Fruit fly (Drosophila melanogaster) whole organism, embryonic: ENCODE data around the gene Obp19d.
A peak's percentile ranks its signal among the peaks of the same experiment; 100 is the strongest.

Experiments
- Adf1 ChIP-seq: fragments of 200-800 bp; sonication (Bioruptor generic); IDR thresholded peaks from 2 replicates; pipeline ENCODE4 v1.3.6; 2022; ENCODE audit warnings: missing biosample characterization, missing genetic modification characterization
- Aef1 ChIP-seq: fragments of 200-800 bp; sonication (Bioruptor generic); IDR thresholded peaks from 3 replicates; pipeline ENCODE4 v1.3.6; 2022; ENCODE audit warnings: missing biosample characterization, missing genetic modification characterization
- CG10565 ChIP-seq: fragments of 200-800 bp; sonication (Bioruptor generic); optimal IDR thresholded peaks from 3 replicates; lab custom pipeline; 2016; ENCODE audit warnings: missing biosample characterization, mild to moderate bottlenecking, missing genetic modification characterization
- CG12155 ChIP-seq: fragments of 200-800 bp; sonication (Bioruptor generic); optimal IDR thresholded peaks from 3 replicates; lab custom pipeline; 2016; ENCODE audit warnings: missing biosample characterization, missing genetic modification characterization
- CG14014 ChIP-seq: fragments of 200-800 bp; sonication (Bioruptor generic); IDR thresholded peaks from 2 replicates; pipeline ENCODE4 v1.3.6; 2022; ENCODE audit warnings: missing biosample characterization, missing genetic modification characterization
- CG14441 ChIP-seq: fragments of 200-800 bp; sonication (Bioruptor generic); IDR thresholded peaks from 2 replicates; pipeline ENCODE4 v1.3.6; 2022; ENCODE audit warnings: missing biosample characterization, missing genetic modification characterization
- CG16815 ChIP-seq: fragments of 200-800 bp; sonication (Bioruptor generic); optimal IDR thresholded peaks from 3 replicates; lab custom pipeline; 2017; ENCODE audit warnings: missing biosample characterization, mild to moderate bottlenecking, missing genetic modification characterization
- CG17385 ChIP-seq: fragments of 200-800 bp; sonication (Bioruptor generic); optimal IDR thresholded peaks from 3 replicates; lab custom pipeline; 2018; ENCODE audit warnings: missing biosample characterization, mild to moderate bottlenecking, missing genetic modification characterization
- CG1792 ChIP-seq: fragments of 200-800 bp; sonication (Bioruptor generic); optimal IDR thresholded peaks from 2 replicates; lab custom pipeline; 2016; ENCODE audit warnings: missing biosample characterization, missing genetic modification characterization
- CG2116 ChIP-seq: fragments of 200-800 bp; sonication (Bioruptor generic); optimal IDR thresholded peaks from 3 replicates; lab custom pipeline; 2018; ENCODE audit warnings: missing biosample characterization, mild to moderate bottlenecking, missing genetic modification characterization
- CG2875 ChIP-seq: fragments of 200-800 bp; sonication (Bioruptor generic); optimal IDR thresholded peaks from 2 replicates; lab custom pipeline; 2017; ENCODE audit warnings: missing biosample characterization, mild to moderate bottlenecking, missing genetic modification characterization, missing genetic modification reagents
- CG4328 ChIP-seq: fragments of 200-800 bp; sonication (Bioruptor generic); optimal IDR thresholded peaks from 3 replicates; lab custom pipeline; 2017; ENCODE audit warnings: missing biosample characterization, missing genetic modification reagents, missing genetic modification characterization
- CG4404 ChIP-seq: fragments of 200-800 bp; sonication (Bioruptor generic); IDR thresholded peaks from 2 replicates; pipeline ENCODE4 v1.3.6; 2022; ENCODE audit warnings: missing biosample characterization, missing genetic modification characterization
- CG4424 ChIP-seq: fragments of 200-800 bp; sonication (Bioruptor generic); optimal IDR thresholded peaks from 3 replicates; lab custom pipeline; 2016; ENCODE audit warnings: missing biosample characterization, missing genetic modification characterization
- CG6175 ChIP-seq: fragments of 200-800 bp; sonication (Bioruptor generic); IDR thresholded peaks from 3 replicates; pipeline ENCODE4 v1.3.6; 2022; ENCODE audit warnings: missing biosample characterization, missing genetic modification characterization
- CG7839 ChIP-seq: fragments of 200-800 bp; sonication (Bioruptor generic); optimal IDR thresholded peaks from 3 replicates; lab custom pipeline; 2018; ENCODE audit warnings: missing biosample characterization, mild to moderate bottlenecking, missing genetic modification characterization, moderate library complexity
- CG7987 ChIP-seq: fragments of 200-800 bp; sonication (Bioruptor generic); optimal IDR thresholded peaks from 2 replicates; lab custom pipeline; 2018; ENCODE audit warnings: missing biosample characterization, mild to moderate bottlenecking, missing genetic modification characterization, moderate library complexity
- CG8388 ChIP-seq: fragments of 200-800 bp; sonication (Bioruptor generic); optimal IDR thresholded peaks from 2 replicates; lab custom pipeline; 2019; ENCODE audit warnings: missing biosample characterization, mild to moderate bottlenecking, missing genetic modification characterization, moderate library complexity
- CG8924 ChIP-seq: fragments of 200-800 bp; optimal IDR thresholded peaks from 3 replicates; lab custom pipeline; 2019; ENCODE audit warnings: missing biosample characterization, mild to moderate bottlenecking, missing genetic modification characterization, moderate library complexity
- CG9876 ChIP-seq: fragments of 200-800 bp; sonication (Bioruptor generic); optimal IDR thresholded peaks from 2 replicates; lab custom pipeline; 2016; ENCODE audit warnings: missing biosample characterization, missing genetic modification characterization
- CG9932 ChIP-seq: fragments of 200-800 bp; sonication (Bioruptor generic); IDR thresholded peaks from 2 replicates; pipeline ENCODE4 v1.3.6; 2022; ENCODE audit warnings: missing biosample characterization, missing genetic modification characterization
- CoRest ChIP-seq: fragments of 200-800 bp; sonication (Bioruptor generic); optimal IDR thresholded peaks from 3 replicates; lab custom pipeline; 2018; ENCODE audit warnings: missing biosample characterization, mild to moderate bottlenecking, missing genetic modification characterization, moderate library complexity
- Dbx ChIP-seq: fragments of 200-800 bp; sonication (Bioruptor generic); IDR thresholded peaks from 3 replicates; pipeline ENCODE4 v1.3.6; 2022; ENCODE audit warnings: missing biosample characterization, missing genetic modification characterization
- Dip3 ChIP-seq: fragments of 200-800 bp; sonication (Bioruptor generic); optimal IDR thresholded peaks from 3 replicates; lab custom pipeline; 2016; ENCODE audit warnings: missing biosample characterization, missing genetic modification characterization
- Drgx ChIP-seq: fragments of 200-800 bp; sonication (Bioruptor generic); IDR thresholded peaks from 2 replicates; pipeline ENCODE4 v1.3.6; 2022; ENCODE audit warnings: missing biosample characterization, missing genetic modification characterization
- Fer1 ChIP-seq: fragments of 200-800 bp; sonication (Bioruptor generic); optimal IDR thresholded peaks from 2 replicates; lab custom pipeline; 2017; ENCODE audit warnings: missing biosample characterization, mild to moderate bottlenecking, missing genetic modification characterization
- Hr51 ChIP-seq, 2 experiments: fragments of 200-800 bp; sonication (Bioruptor generic); optimal IDR thresholded peaks; 2 replicates in 1 of 2; 3 replicates in 1 of 2; lab custom pipeline; 2016 to 2018; ENCODE audit warnings: missing biosample characterization in 2 of 2, missing genetic modification characterization in 2 of 2, mild to moderate bottlenecking in 1 of 2, moderate library complexity in 1 of 2
- Hsf ChIP-seq: fragments of 200-800 bp; sonication (Bioruptor generic); optimal IDR thresholded peaks from 3 replicates; lab custom pipeline; 2016; ENCODE audit warnings: missing biosample characterization, missing genetic modification characterization
- MBD-R2 ChIP-seq: fragments of 200-800 bp; sonication (Bioruptor generic); IDR thresholded peaks from 2 replicates; pipeline ENCODE4 v1.3.6; 2022; ENCODE audit warnings: missing biosample characterization, missing genetic modification characterization
- Scr ChIP-seq: fragments of 200-800 bp; sonication (Bioruptor generic); IDR thresholded peaks from 2 replicates; pipeline ENCODE4 v1.3.6; 2022; ENCODE audit warnings: missing biosample characterization, missing genetic modification characterization; ENCODE audit not compliant: partially characterized antibody
- TFAM ChIP-seq: fragments of 200-800 bp; sonication (Bioruptor generic); optimal IDR thresholded peaks from 2 replicates; lab custom pipeline; 2017; ENCODE audit warnings: missing biosample characterization, missing genetic modification characterization, inconsistent platforms
- al ChIP-seq: fragments of 200-800 bp; sonication (Bioruptor generic); IDR thresholded peaks from 2 replicates; pipeline ENCODE4 v1.3.6; 2022; ENCODE audit warnings: missing biosample characterization, missing genetic modification characterization
- aop ChIP-seq: fragments of 200-800 bp; sonication (Bioruptor generic); IDR thresholded peaks from 2 replicates; pipeline ENCODE4 v1.3.6; 2022; ENCODE audit warnings: missing biosample characterization, missing genetic modification characterization
- cad ChIP-seq: fragments of >200 bp; optimal IDR thresholded peaks from 2 replicates; lab custom pipeline; 2017; ENCODE audit warnings: missing biosample characterization, missing genetic modification characterization
- chn ChIP-seq: fragments of 200-800 bp; sonication (Bioruptor generic); optimal IDR thresholded peaks from 2 replicates; lab custom pipeline; 2016; ENCODE audit warnings: missing biosample characterization, missing genetic modification characterization
- dmrt99B ChIP-seq: fragments of 200-800 bp; sonication (Bioruptor generic); optimal IDR thresholded peaks from 2 replicates; lab custom pipeline; 2018; ENCODE audit warnings: missing biosample characterization, mild to moderate bottlenecking, missing genetic modification characterization, moderate library complexity
- gcm ChIP-seq: fragments of 200-800 bp; sonication (Bioruptor generic); optimal IDR thresholded peaks from 2 replicates; lab custom pipeline; 2019; ENCODE audit warnings: missing biosample characterization, mild to moderate bottlenecking, missing genetic modification characterization, moderate library complexity
- gem ChIP-seq: fragments of 200-800 bp; sonication (Bioruptor generic); optimal IDR thresholded peaks from 2 replicates; lab custom pipeline; 2019; ENCODE audit warnings: missing biosample characterization, mild to moderate bottlenecking, missing genetic modification characterization, moderate library complexity
- gfzf ChIP-seq: fragments of 200-800 bp; sonication (Bioruptor generic); optimal IDR thresholded peaks from 2 replicates; lab custom pipeline; 2016; ENCODE audit warnings: missing biosample characterization, mild to moderate bottlenecking, missing genetic modification characterization, moderate library complexity
- grau ChIP-seq: fragments of 200-800 bp; optimal IDR thresholded peaks from 3 replicates; lab custom pipeline; 2019; ENCODE audit warnings: missing biosample characterization, mild to moderate bottlenecking, missing genetic modification characterization, moderate library complexity
- ind ChIP-seq: fragments of 200-800 bp; sonication (Bioruptor generic); optimal IDR thresholded peaks from 3 replicates; lab custom pipeline; 2016; ENCODE audit warnings: missing biosample characterization, missing genetic modification characterization
- inv ChIP-seq: fragments of 200-800 bp; sonication (Bioruptor generic); IDR thresholded peaks from 2 replicates; pipeline ENCODE4 v1.3.6; 2022; ENCODE audit warnings: missing biosample characterization, missing genetic modification characterization; ENCODE audit not compliant: partially characterized antibody
- kni ChIP-seq: fragments of 200-800 bp; sonication (Bioruptor generic); optimal IDR thresholded peaks from 3 replicates; lab custom pipeline; 2017; ENCODE audit warnings: mild to moderate bottlenecking, missing biosample characterization, missing genetic modification reagents, missing genetic modification characterization
- lilli ChIP-seq: fragments of 200-800 bp; sonication (Bioruptor generic); optimal IDR thresholded peaks from 3 replicates; lab custom pipeline; 2016; ENCODE audit warnings: missing biosample characterization, missing genetic modification characterization
- mirr ChIP-seq: fragments of 200-800 bp; sonication (Bioruptor generic); optimal IDR thresholded peaks from 3 replicates; lab custom pipeline; 2018; ENCODE audit warnings: missing biosample characterization, mild to moderate bottlenecking, missing genetic modification characterization
- pan ChIP-seq, 4 experiments: fragments of >200 bp in 3 of 4; fragments of 200-800 bp in 1 of 4; sonication (Bioruptor generic) in 1 of 4; optimal IDR thresholded peaks in 3 of 4; IDR thresholded peaks in 1 of 4; 2 replicates each; pipeline versions ENCODE4 v1.3.6 to Lab custom; 2017 to 2022; ENCODE audit warnings: missing biosample characterization in 2 of 4, missing genetic modification characterization in 2 of 4, mixed read lengths in 1 of 4
- sisA ChIP-seq: fragments of 200-800 bp; sonication (Bioruptor generic); IDR thresholded peaks from 2 replicates; pipeline ENCODE4 v1.3.6; 2022; ENCODE audit warnings: missing biosample characterization, missing genetic modification characterization
- stc ChIP-seq: fragments of 200-800 bp; sonication (Bioruptor generic); IDR thresholded peaks from 2 replicates; pipeline ENCODE4 v1.3.6; 2022; ENCODE audit warnings: missing biosample characterization, missing genetic modification characterization
- tll ChIP-seq, 2 experiments: fragments of 200-800 bp in 1 of 2; fragments of >200 bp in 1 of 2; sonication (Bioruptor generic) in 1 of 2; optimal IDR thresholded peaks; 2 replicates each; lab custom pipeline; 2017 to 2019; ENCODE audit warnings: missing biosample characterization in 2 of 2, missing genetic modification characterization in 2 of 2, mild to moderate bottlenecking in 1 of 2, moderate library complexity in 1 of 2
- yki ChIP-seq: fragments of >200 bp; optimal IDR thresholded peaks from 3 replicates; lab custom pipeline; 2018
- z ChIP-seq: fragments of 200-800 bp; sonication (Bioruptor generic); IDR thresholded peaks from 3 replicates; pipeline ENCODE4 v1.3.6; 2022; ENCODE audit warnings: missing biosample characterization, missing genetic modification characterization

The Obp19d gene

dm6 chrX:20423747-20424165, 4.3 kb downstream of the Obp19d start, which contains the start of the genes Pp4-19C and cactin (continued):
- TF ChIP-seq Dbx (no peak), CG8924 (tag; lab: Kevin White, UChicago) (peak; percentile 40), CG2875 (no peak), CoRest (tag; lab: Kevin White, UChicago) (peak; percentile 41), CG7987 (GFP tag; lab: Kevin White, UChicago) (no peak), CG14014 (GFP tag; lab: Robert Waterston, UW) (no peak), CG6175 (GFP tag; lab: Robert Waterston, UW) (no peak), Adf1 (no peak), gfzf (GFP tag; lab: Kevin White, UChicago) (peak; percentile 17), MBD-R2 (GFP tag; lab: Robert Waterston, UW) (peak; percentile 53; the same call in 1 of the 2 replicates), sisA (GFP tag; lab: Robert Waterston, UW) (0 out of 2 replicates have a peak, but pooled peaks have one; percentile 25), Dip3 (GFP tag; lab: Kevin White, UChicago) (no peak), ind (peak; percentile 17), tll (GFP tag; optimal IDR thresholded peaks at IDR 0.05; lab: Kevin White, UChicago) (no peak), CG9876 (GFP tag; lab: Kevin White, UChicago) (no peak), CG1792 (GFP tag; lab: Kevin White, UChicago) (peak; percentile 28), CG10565 (GFP tag; lab: Kevin White, UChicago) (no peak), CG2116 (GFP tag; lab: Kevin White, UChicago) (peak; percentile 81), mirr (GFP tag; lab: Kevin White, UChicago) (no peak), inv (peak; percentile 84), gcm (no peak), CG4328 (GFP tag; lab: Kevin White, UChicago) (no peak), pan (optimal IDR thresholded peaks at IDR 0.05; lab: Kevin White, UChicago) (no peak), pan (GFP tag; optimal IDR thresholded peaks at IDR 0.05 in 1 of 2, IDR thresholded peaks at IDR 0.05 in 1 of 2) (no peak), Drgx (no peak), dmrt99B (tag; lab: Kevin White, UChicago) (no peak), z (GFP tag; lab: Robert Waterston, UW) (no peak), yki (no peak), CG7839 (no peak), stc (no peak), Hr51 (GFP tag; optimal IDR thresholded peaks at IDR 0.05; lab: Kevin White, UChicago) (no peak), Hsf (GFP tag; lab: Kevin White, UChicago) (peak; percentile 36), grau (tag; lab: Kevin White, UChicago) (peak; percentile 36), CG14441 (GFP tag; lab: Robert Waterston, UW) (no peak), CG9932 (GFP tag; lab: Robert Waterston, UW) (peak; percentile 56; the same call in 1 of the 2 replicates), kni (GFP tag; lab: Kevin White, UChicago) (no peak), Scr (GFP tag; lab: Robert Waterston, UW) (peak; percentile 91), CG17385 (GFP tag; lab: Kevin White, UChicago) (no peak), aop (GFP tag; lab: Robert Waterston, UW) (no peak), gem (tag; lab: Kevin White, UChicago) (no peak), CG4424 (GFP tag; lab: Kevin White, UChicago) (peak; percentile 14), Aef1 (GFP tag; lab: Robert Waterston, UW) (no peak), CG12155 (GFP tag; lab: Kevin White, UChicago) (peak; percentile 15), Fer1 (GFP tag; lab: Kevin White, UChicago) (no peak), CG8388 (no peak), CG16815 (GFP tag; lab: Kevin White, UChicago) (no peak), cad (no peak), al (GFP tag; lab: Robert Waterston, UW) (no peak), TFAM (GFP tag; lab: Kevin White, UChicago) (no peak), lilli (peak; percentile 45), CG4404 (GFP tag; lab: Robert Waterston, UW) (no peak), chn (GFP tag; lab: Kevin White, UChicago) (no peak)
